Fruit fly (Drosophila melanogaster): ENCODE measurements around the gene Drsl3.

The Drsl3 gene

DNA sequence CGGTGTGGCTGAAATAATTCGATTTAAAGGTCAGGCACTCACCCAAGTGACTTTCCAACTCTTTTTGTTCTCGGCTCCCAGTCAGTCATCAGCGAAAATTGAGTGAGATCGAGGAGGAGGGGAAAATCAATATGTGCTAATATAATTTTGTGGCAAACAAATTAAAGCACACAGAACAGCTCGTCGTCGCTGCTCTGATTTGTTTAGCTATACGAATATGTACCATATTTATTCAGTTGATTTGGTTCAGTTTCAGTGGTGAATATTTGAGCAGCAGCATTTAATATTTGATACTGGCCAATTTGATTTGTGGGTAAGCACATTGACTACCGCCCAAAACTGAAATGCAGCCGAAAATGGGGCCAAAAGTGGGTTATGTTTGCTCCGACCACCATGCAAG lies 9.4 kb upstream of the Drsl3 start (continued):
- TF ChIP-seq CG17385 (GFP tag; optimal IDR thresholded peaks at IDR 0.05) (no peak), pros (GFP tag; optimal IDR thresholded peaks at IDR 0.05) (no peak), klu (GFP tag; IDR thresholded peaks at IDR 0.05) (no peak), Nf-YB (GFP tag; optimal IDR thresholded peaks at IDR 0.05) (peak; percentile 8), CG6254 (GFP tag; optimal IDR thresholded peaks at IDR 0.05) (peak; percentile 11), CG34376 (GFP tag; optimal IDR thresholded peaks at IDR 0.05) (no peak), CG9797 (GFP tag; optimal IDR thresholded peaks at IDR 0.05) (no peak), Mad (GFP tag; optimal IDR thresholded peaks at IDR 0.05) (no peak), dmrt99B (tag; optimal IDR thresholded peaks at IDR 0.05) (no peak), CG12391 (tag; optimal IDR thresholded peaks at IDR 0.05) (peak; percentile 6), Sry-δ (GFP tag; optimal IDR thresholded peaks at IDR 0.05) (no peak), CG17328 (GFP tag; IDR thresholded peaks at IDR 0.05) (peak; percentile 19; the same call in 1 of the 2 replicates), NfI (GFP tag; optimal IDR thresholded peaks at IDR 0.05) (no peak), phol (tag; optimal IDR thresholded peaks at IDR 0.05) (no peak), CG31224 (GFP tag; IDR thresholded peaks at IDR 0.05) (no peak), psq (GFP tag; optimal IDR thresholded peaks at IDR 0.05) (no peak), h (optimal IDR thresholded peaks at IDR 0.05) (no peak), CG7372 (GFP tag; IDR thresholded peaks at IDR 0.05) (no peak), NK7.1 (GFP tag; optimal IDR thresholded peaks at IDR 0.05) (peak; percentile 19), CG14050 (GFP tag; IDR thresholded peaks at IDR 0.05) (no peak), Max (GFP tag; optimal IDR thresholded peaks at IDR 0.05) (peak; percentile 33), HLH54F (GFP tag; optimal IDR thresholded peaks at IDR 0.05) (peak; percentile 9), odd (GFP tag; optimal IDR thresholded peaks at IDR 0.05) (peak; percentile 30), CG7963 (GFP tag; IDR thresholded peaks at IDR 0.05; ENCODE audit: partially characterized antibody) (no peak), CG7556 (GFP tag; optimal IDR thresholded peaks at IDR 0.05) (no peak), CG17568 (GFP tag; optimal IDR thresholded peaks at IDR 0.05) (peak; percentile 60), ash1 (GFP tag; optimal IDR thresholded peaks at IDR 0.05) (no peak), Neu2 (GFP tag; optimal IDR thresholded peaks at IDR 0.05; ENCODE audit: borderline replicate concordance) (no peak), zfh2 (GFP tag; optimal IDR thresholded peaks at IDR 0.05) (no peak), sens-2 (GFP tag; IDR thresholded peaks at IDR 0.05) (no peak), CG10654 (GFP tag; optimal IDR thresholded peaks at IDR 0.05) (no peak), so (GFP tag; IDR thresholded peaks at IDR 0.05) (peak; percentile 43; the same call in 2 of the 3 replicates), br (optimal IDR thresholded peaks at IDR 0.05) (no peak), CG6689 (GFP tag; IDR thresholded peaks at IDR 0.05) (no peak), Taf1 (GFP tag; IDR thresholded peaks at IDR 0.05) (no peak), Rfx (GFP tag; IDR thresholded peaks at IDR 0.05) (peak; percentile 21; the same call in 1 of the 2 replicates), CG7271 (tag; optimal IDR thresholded peaks at IDR 0.05) (no peak), danr (GFP tag; IDR thresholded peaks at IDR 0.05) (no peak), sug (tag; optimal IDR thresholded peaks at IDR 0.05) (no peak), CG18476 (GFP tag; optimal IDR thresholded peaks at IDR 0.05) (no peak), bsh (GFP tag; optimal IDR thresholded peaks at IDR 0.05) (peak in 1 of 2 experiments; percentile 83), CG5953 (GFP tag; IDR thresholded peaks at IDR 0.05) (no peak), CG4328 (GFP tag; optimal IDR thresholded peaks at IDR 0.05) (no peak), Atf3 (GFP tag; optimal IDR thresholded peaks at IDR 0.05) (no peak), CG13624 (GFP tag; optimal IDR thresholded peaks at IDR 0.05) (no peak), CG30431 (GFP tag; optimal IDR thresholded peaks at IDR 0.05) (peak; percentile 15), ranshi (GFP tag; IDR thresholded peaks at IDR 0.05) (no peak; the same call in 1 of the 2 replicates), CG9437 (GFP tag; optimal IDR thresholded peaks at IDR 0.05) (no peak), CG16813 (GFP tag; IDR thresholded peaks at IDR 0.05; ENCODE audit: partially characterized antibody) (no peak), Elba2 (GFP tag; optimal IDR thresholded peaks at IDR 0.05) (no peak), chm (GFP tag; IDR thresholded peaks at IDR 0.05) (no peak), Drgx (GFP tag; IDR thresholded peaks at IDR 0.05) (no peak), CG43689 (GFP tag; IDR thresholded peaks at IDR 0.05) (no peak)
